Worm (Caenorhabditis elegans) whole organism, mixed stage, embryonic: ENCODE measurements around the gene Y48A6B.3.

ENCODE experiments used
- M03D4.4 ChIP-seq: sonication (generic microtip); optimal IDR thresholded peaks from 2 replicates; lab custom pipeline; 2017; ENCODE audit warnings: mild to moderate bottlenecking, missing genetic modification characterization, missing compliant biosample characterization
- bed-3 ChIP-seq: fragments of 200-800 bp; sonication (Bioruptor generic); optimal IDR thresholded peaks from 3 replicates; lab custom pipeline; 2018; ENCODE audit warnings: mild to moderate bottlenecking, missing genetic modification characterization, moderate library complexity, missing compliant biosample characterization
- blmp-1 ChIP-seq: fragments of 150-350 bp; optimal IDR thresholded peaks from 2 replicates; lab custom pipeline; 2014; ENCODE audit warnings: missing biosample characterization, missing genetic modification characterization
- ceh-39 ChIP-seq: fragments of 150-350 bp; optimal IDR thresholded peaks from 2 replicates; lab custom pipeline; 2014; ENCODE audit warnings: missing biosample characterization, missing genetic modification characterization
- ceh-43 ChIP-seq: fragments of 200-800 bp; sonication (Bioruptor generic); optimal IDR thresholded peaks from 2 replicates; lab custom pipeline; 2018; ENCODE audit warnings: mild to moderate bottlenecking, missing genetic modification characterization, moderate library complexity, missing compliant biosample characterization
- ceh-83 ChIP-seq: fragments of 200-800 bp; sonication (Bioruptor generic); optimal IDR thresholded peaks from 2 replicates; lab custom pipeline; 2018; ENCODE audit warnings: mild to moderate bottlenecking, missing genetic modification characterization, missing compliant biosample characterization
- ces-1 ChIP-seq: fragments of 150-350 bp; optimal IDR thresholded peaks from 2 replicates; lab custom pipeline; 2014; ENCODE audit warnings: missing biosample characterization, missing genetic modification reagents, missing genetic modification characterization
- cnd-1 ChIP-seq: fragments of 200-800 bp; sonication (Bioruptor generic); optimal IDR thresholded peaks from 2 replicates; lab custom pipeline; 2018; ENCODE audit warnings: mild to moderate bottlenecking, missing genetic modification characterization, missing compliant biosample characterization
- drap-1 ChIP-seq: fragments of 200-800 bp; sonication (Bioruptor generic); optimal IDR thresholded peaks from 3 replicates; lab custom pipeline; 2018; ENCODE audit warnings: mild to moderate bottlenecking, missing genetic modification characterization, missing compliant biosample characterization
- elt-1 ChIP-seq: sonication (generic microtip); optimal IDR thresholded peaks from 2 replicates; lab custom pipeline; 2017; ENCODE audit warnings: missing genetic modification characterization, mild to moderate bottlenecking, missing compliant biosample characterization, antibody characterized with exemption, moderate library complexity, borderline replicate concordance; ENCODE audit not compliant: insufficient read depth
- elt-3 ChIP-seq: fragments of 150-350 bp; optimal IDR thresholded peaks from 2 replicates; lab custom pipeline; 2014; ENCODE audit warnings: missing biosample characterization, missing genetic modification characterization
- flh-1 ChIP-seq: fragments of 200-800 bp; sonication (Bioruptor generic); optimal IDR thresholded peaks from 2 replicates; lab custom pipeline; 2018; ENCODE audit warnings: mild to moderate bottlenecking, missing genetic modification characterization, moderate library complexity, missing compliant biosample characterization
- ham-2 ChIP-seq: fragments of 200-800 bp; sonication (Bioruptor generic); optimal IDR thresholded peaks from 2 replicates; lab custom pipeline; 2018; ENCODE audit warnings: mild to moderate bottlenecking, missing genetic modification characterization, missing compliant biosample characterization
- hlh-1 ChIP-seq: fragments of 150-350 bp; optimal IDR thresholded peaks from 2 replicates; lab custom pipeline; 2014; ENCODE audit warnings: missing biosample characterization, missing genetic modification reagents, missing genetic modification characterization
- lin-32 ChIP-seq: fragments of 200-800 bp; sonication (Bioruptor generic); optimal IDR thresholded peaks from 2 replicates; lab custom pipeline; 2018; ENCODE audit warnings: mild to moderate bottlenecking, missing genetic modification characterization, missing compliant biosample characterization
- lsy-2 ChIP-seq: fragments of 150-350 bp; optimal IDR thresholded peaks from 2 replicates; lab custom pipeline; 2014; ENCODE audit warnings: missing biosample characterization, missing genetic modification characterization
- mab-5 ChIP-seq: fragments of 150-350 bp; optimal IDR thresholded peaks from 2 replicates; lab custom pipeline; 2014; ENCODE audit warnings: missing biosample characterization, missing genetic modification characterization
- mep-1 ChIP-seq: fragments of 150-350 bp; optimal IDR thresholded peaks from 2 replicates; lab custom pipeline; 2017; ENCODE audit warnings: missing biosample characterization, missing genetic modification reagents, missing genetic modification characterization, inconsistent platforms
- mls-2 ChIP-seq: sonication (generic microtip); optimal IDR thresholded peaks from 2 replicates; lab custom pipeline; 2016; ENCODE audit warnings: mild to moderate bottlenecking, missing genetic modification characterization, moderate library complexity, missing compliant biosample characterization
- nhr-12 ChIP-seq: fragments of 150-350 bp; optimal IDR thresholded peaks from 2 replicates; lab custom pipeline; 2014; ENCODE audit warnings: missing biosample characterization, missing genetic modification characterization
- nhr-2 ChIP-seq: fragments of 150-350 bp; optimal IDR thresholded peaks from 2 replicates; lab custom pipeline; 2014; ENCODE audit warnings: missing biosample characterization, missing genetic modification characterization
- nhr-237 ChIP-seq: fragments of 150-350 bp; optimal IDR thresholded peaks from 2 replicates; lab custom pipeline; 2014; ENCODE audit warnings: missing biosample characterization, missing genetic modification characterization
- nhr-28 ChIP-seq: fragments of 150-350 bp; optimal IDR thresholded peaks from 2 replicates; lab custom pipeline; 2014; ENCODE audit warnings: missing biosample characterization, missing genetic modification characterization
- nhr-76 ChIP-seq: sonication (generic microtip); optimal IDR thresholded peaks from 2 replicates; lab custom pipeline; 2017; ENCODE audit warnings: missing biosample characterization, missing genetic modification characterization
- pha-4 ChIP-seq: fragments of 150-350 bp; optimal IDR thresholded peaks from 2 replicates; lab custom pipeline; 2018; ENCODE audit warnings: missing biosample characterization, missing genetic modification reagents, missing genetic modification characterization
- sem-2 ChIP-seq: fragments of 200-800 bp; sonication (Bioruptor generic); optimal IDR thresholded peaks from 2 replicates; lab custom pipeline; 2018; ENCODE audit warnings: mild to moderate bottlenecking, missing genetic modification characterization, missing compliant biosample characterization
- snpc-4 ChIP-seq: fragments of 150-350 bp; optimal IDR thresholded peaks from 2 replicates; lab custom pipeline; 2014; ENCODE audit warnings: missing biosample characterization, missing genetic modification characterization
- sptf-1 ChIP-seq: sonication (generic microtip); optimal IDR thresholded peaks from 2 replicates; lab custom pipeline; 2017; ENCODE audit warnings: mild to moderate bottlenecking, missing genetic modification characterization, moderate library complexity, missing compliant biosample characterization
- tbx-8 ChIP-seq: fragments of 200-800 bp; sonication (Bioruptor generic); optimal IDR thresholded peaks from 2 replicates; lab custom pipeline; 2018; ENCODE audit warnings: mild to moderate bottlenecking, missing genetic modification characterization, moderate library complexity, missing compliant biosample characterization
- unc-120 ChIP-seq: sonication (generic microtip); optimal IDR thresholded peaks from 2 replicates; lab custom pipeline; 2017; ENCODE audit warnings: missing genetic modification characterization, missing compliant biosample characterization; ENCODE audit not compliant: poor library complexity, severe bottlenecking
- unc-39 ChIP-seq: fragments of 150-350 bp; optimal IDR thresholded peaks from 2 replicates; lab custom pipeline; 2014; ENCODE audit warnings: missing biosample characterization, missing genetic modification characterization
- unc-62 ChIP-seq: fragments of 150-350 bp; optimal IDR thresholded peaks from 2 replicates; lab custom pipeline; 2014; ENCODE audit warnings: missing biosample characterization, missing genetic modification reagents, missing genetic modification characterization
- zip-8 ChIP-seq: fragments of 150-350 bp; optimal IDR thresholded peaks from 2 replicates; lab custom pipeline; 2014; ENCODE audit warnings: missing biosample characterization, missing genetic modification characterization
- ztf-11 ChIP-seq: fragments of 150-350 bp; optimal IDR thresholded peaks from 2 replicates; lab custom pipeline; 2014; ENCODE audit warnings: missing biosample characterization, missing genetic modification characterization

The Y48A6B.3 gene

DNA sequence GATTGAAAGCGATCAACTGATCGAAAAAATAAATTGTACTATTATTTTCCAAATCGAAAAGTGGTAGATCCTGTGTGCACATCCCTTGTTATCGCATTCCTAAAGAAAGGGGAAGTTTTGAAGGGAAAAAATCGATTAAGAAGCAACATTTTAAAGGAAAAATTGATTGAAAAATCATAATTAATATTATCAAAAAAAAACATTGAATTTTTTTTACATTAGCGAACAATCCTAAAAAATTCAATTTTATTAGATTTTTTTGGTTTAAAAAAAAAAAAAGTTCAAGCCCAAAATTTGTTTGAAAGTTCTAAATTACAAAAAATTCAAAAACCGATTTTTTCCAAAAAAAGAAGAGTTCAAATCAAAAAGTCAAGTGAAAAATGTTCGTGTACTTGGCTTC is 12.9 kb upstream of the Y48A6B.3 start, which contains the start of gene dmsr-5:
Gene dmsr-5, minus strand, starts transcription at position 101 of the 400 bp plus-strand sequence.
- TF ChIP-seq ceh-39 (tag; lab: Kevin White, UChicago), result no peak
- no peak for TF ChIP-seq ceh-83 (GFP tag; lab: Kevin White, UChicago)
- no peak for TF ChIP-seq tbx-8 (GFP tag; lab: Kevin White, UChicago)
- TF ChIP-seq flh-1 (GFP tag; lab: Kevin White, UChicago), result no peak
- no peak for TF ChIP-seq mls-2 (tag; lab: Kevin White, UChicago)
- TF ChIP-seq nhr-237 (tag; lab: Kevin White, UChicago), result no peak
- no peak for TF ChIP-seq snpc-4
- TF ChIP-seq zip-8 (tag; lab: Kevin White, UChicago), result no peak
- TF ChIP-seq ztf-11 (tag; lab: Kevin White, UChicago), result no peak
- no peak for TF ChIP-seq ham-2 (GFP tag; lab: Kevin White, UChicago)
- no peak for TF ChIP-seq ces-1 (GFP tag; lab: Kevin White, UChicago)
- TF ChIP-seq nhr-28 (tag; lab: Kevin White, UChicago), result no peak
- TF ChIP-seq mep-1 (tag; lab: Kevin White, UChicago), result no peak
- no peak for TF ChIP-seq unc-39 (tag; lab: Kevin White, UChicago)

DNA sequence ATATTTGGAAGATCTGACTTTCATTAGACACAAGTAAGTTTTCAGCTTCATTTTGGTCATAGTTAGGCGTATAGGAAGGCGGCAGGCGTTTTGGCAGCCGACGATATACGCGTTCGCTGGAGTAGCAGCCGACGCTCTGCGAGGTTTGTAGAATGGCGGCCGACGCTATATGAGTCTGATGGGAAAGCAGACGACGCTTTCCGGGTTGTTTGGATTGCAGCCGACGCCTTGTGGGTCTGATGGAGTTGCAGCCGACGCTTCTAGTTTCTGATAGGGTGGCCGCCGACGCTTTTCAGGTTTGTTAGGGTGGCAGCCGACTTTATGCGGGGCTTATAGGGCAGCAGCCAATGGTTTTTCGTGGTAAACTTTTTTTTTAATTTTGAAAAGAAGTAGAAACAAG is 5.2 kb upstream of the Y48A6B.3 start:
- TF ChIP-seq nhr-12 (tag; lab: Kevin White, UChicago), result no peak
- TF ChIP-seq ces-1 (GFP tag; lab: Kevin White, UChicago), result no peak
- TF ChIP-seq blmp-1 (tag; lab: Kevin White, UChicago), result no peak
- no peak for TF ChIP-seq mls-2 (tag; lab: Kevin White, UChicago)
- TF ChIP-seq drap-1 (GFP tag; lab: Kevin White, UChicago), result no peak
- no peak for TF ChIP-seq cnd-1 (tag; lab: Kevin White, UChicago)
- TF ChIP-seq unc-120 (tag; lab: Kevin White, UChicago), result no peak
- TF ChIP-seq flh-1 (GFP tag; lab: Kevin White, UChicago), result no peak
- TF ChIP-seq snpc-4, result no peak
- TF ChIP-seq sptf-1, result no peak
- TF ChIP-seq pha-4 (tag; lab: Kevin White, UChicago), result no peak
- no peak for TF ChIP-seq ceh-43
- no peak for TF ChIP-seq elt-1 (tag; lab: Kevin White, UChicago)
- TF ChIP-seq ztf-11 (tag; lab: Kevin White, UChicago), result no peak
- TF ChIP-seq mab-5 (tag; lab: Kevin White, UChicago), result no peak
- TF ChIP-seq nhr-2 (tag; lab: Kevin White, UChicago), result no peak

DNA sequence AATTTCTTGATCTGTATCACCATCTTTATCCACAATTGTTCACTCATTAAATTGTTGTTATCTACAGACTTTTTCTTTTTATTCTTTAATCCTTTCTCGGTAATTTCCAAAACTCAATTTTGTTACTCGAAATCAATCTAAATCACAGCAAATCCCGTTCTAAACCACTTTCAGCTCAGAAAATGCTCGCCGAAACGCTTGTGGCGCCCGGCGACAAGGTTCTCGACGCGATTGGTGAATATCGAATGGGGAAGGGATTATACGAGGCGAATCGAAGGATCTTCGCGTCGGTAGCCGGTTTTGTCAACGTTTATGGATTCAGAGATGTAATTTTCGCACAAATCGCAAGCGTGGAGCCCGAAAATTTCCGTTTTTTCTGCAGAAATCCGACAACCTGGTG is 847 bp downstream of the Y48A6B.3 start, which contains the start of gene exos-1:
Gene exos-1, plus strand, starts transcription at position 175 of the 400 bp plus-strand sequence.
- TF ChIP-seq mls-2 (tag; lab: Kevin White, UChicago) (no peak), sem-2 (GFP tag; lab: Kevin White, UChicago) (no peak), nhr-76 (tag; lab: Kevin White, UChicago) (no peak), elt-1 (tag; lab: Kevin White, UChicago) (no peak)

DNA sequence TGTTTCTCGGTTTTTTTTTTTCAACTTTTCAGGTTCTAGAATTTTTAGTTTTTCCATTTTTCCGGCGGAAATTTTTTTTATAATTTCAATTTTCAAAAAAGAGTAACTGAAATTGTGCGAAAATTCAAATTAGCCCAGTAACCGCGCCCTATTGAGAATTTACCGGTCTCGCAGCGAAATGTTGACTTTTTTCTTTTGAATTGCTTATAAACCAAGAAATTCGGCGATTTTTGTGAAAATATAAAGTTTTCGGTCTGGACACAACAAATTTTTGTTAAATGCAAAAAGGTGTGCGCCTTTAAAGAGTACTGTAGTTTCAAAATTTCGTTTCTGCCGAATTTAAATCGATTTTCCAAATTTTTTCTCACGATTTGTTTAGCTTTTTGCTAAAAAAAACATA is 2.6 kb downstream of the Y48A6B.3 start:
- TF ChIP-seq pha-4 (tag; lab: Kevin White, UChicago), result no peak
- no peak for TF ChIP-seq lin-32 (GFP tag; lab: Kevin White, UChicago)
- no peak for TF ChIP-seq ceh-39 (tag; lab: Kevin White, UChicago)
- TF ChIP-seq ham-2 (GFP tag; lab: Kevin White, UChicago), result no peak
- no peak for TF ChIP-seq elt-1 (tag; lab: Kevin White, UChicago)
- TF ChIP-seq M03D4.4, result no peak
- no peak for TF ChIP-seq cnd-1 (tag; lab: Kevin White, UChicago)
- TF ChIP-seq nhr-12 (tag; lab: Kevin White, UChicago), result no peak
- no peak for TF ChIP-seq unc-120 (tag; lab: Kevin White, UChicago)
- no peak for TF ChIP-seq ztf-11 (tag; lab: Kevin White, UChicago)
- no peak for TF ChIP-seq bed-3 (GFP tag; lab: Kevin White, UChicago)
- TF ChIP-seq nhr-237 (tag; lab: Kevin White, UChicago), result no peak
- no peak for TF ChIP-seq unc-62 (GFP tag; lab: Kevin White, UChicago)
- no peak for TF ChIP-seq drap-1 (GFP tag; lab: Kevin White, UChicago)
- TF ChIP-seq hlh-1 (tag; lab: Kevin White, UChicago), result no peak
- no peak for TF ChIP-seq sptf-1
- no peak for TF ChIP-seq lsy-2 (tag; lab: Kevin White, UChicago)
- no peak for TF ChIP-seq unc-39 (tag; lab: Kevin White, UChicago)
- TF ChIP-seq nhr-76 (tag; lab: Kevin White, UChicago), result no peak
- TF ChIP-seq elt-3, result no peak
